Fruit fly (Drosophila melanogaster): ENCODE data around the gene EndoA.
A peak's percentile ranks its signal among the peaks of the same experiment; 100 is the strongest.

EndoA gene

dm6 chr3R:18905921-18906878 lies at the start of gene EndoA (continued):
- TF ChIP-seq CrebB (tag; optimal IDR thresholded peaks at IDR 0.05) (no peak), ken (GFP tag; IDR thresholded peaks at IDR 0.05) (no peak), eve (GFP tag; optimal IDR thresholded peaks at IDR 0.05) (no peak), chinmo (GFP tag; IDR thresholded peaks at IDR 0.05; ENCODE audit: partially characterized antibody) (0 out of 4 replicates have a peak, but pooled peaks have one; percentile 14), vnd (GFP tag; IDR thresholded peaks at IDR 0.05; ENCODE audit: partially characterized antibody) (peak; percentile 64), Hmx (GFP tag; optimal IDR thresholded peaks at IDR 0.05) (no peak), mld (GFP tag; IDR thresholded peaks at IDR 0.05; ENCODE audit: partially characterized antibody) (no peak), dysf (GFP tag; IDR thresholded peaks at IDR 0.05) (peak; percentile 48; the same call in 1 of the 3 replicates), Med (GFP tag) (peak; percentile 81), CG6254 (GFP tag; optimal IDR thresholded peaks at IDR 0.05) (peak; percentile 13), ind (GFP tag; optimal IDR thresholded peaks at IDR 0.05) (peak; percentile 28), CG15601 (tag; optimal IDR thresholded peaks at IDR 0.05) (peak; percentile 40), Stat92E (GFP tag; optimal IDR thresholded peaks at IDR 0.05) (peak in 1 of 3 experiments; percentile 15), CG12769 (tag; optimal IDR thresholded peaks at IDR 0.05) (no peak), CG14014 (GFP tag; IDR thresholded peaks at IDR 0.05) (no peak), CG18764 (GFP tag; optimal IDR thresholded peaks at IDR 0.05) (no peak), Myb (GFP tag; optimal IDR thresholded peaks at IDR 0.05) (peak; percentile 33), MESR4 (GFP tag; optimal IDR thresholded peaks at IDR 0.05) (peak; percentile 95), CG4617 (GFP tag; optimal IDR thresholded peaks at IDR 0.05; ENCODE audit: borderline replicate concordance) (peak; percentile 61), CG1233 (GFP tag; optimal IDR thresholded peaks at IDR 0.05) (peak; percentile 31), CG9932 (GFP tag; IDR thresholded peaks at IDR 0.05) (peak; percentile 63; the same call in 1 of the 2 replicates), pan (optimal IDR thresholded peaks at IDR 0.05) (no peak), pan (GFP tag; optimal IDR thresholded peaks at IDR 0.05 in 1 of 2, IDR thresholded peaks at IDR 0.05 in 1 of 2) (peak in 1 of 2 experiments; percentile 64), crol (GFP tag; IDR thresholded peaks at IDR 0.05) (peak; percentile 58), Dbx (GFP tag; IDR thresholded peaks at IDR 0.05) (0 out of 3 replicates have a peak, but pooled peaks have one; percentile 52), Fer1 (GFP tag; optimal IDR thresholded peaks at IDR 0.05) (peak; percentile 58), Nf-YA (GFP tag; IDR thresholded peaks at IDR 0.05) (no peak), Gug (GFP tag; IDR thresholded peaks at IDR 0.05) (no peak), scrt (GFP tag; optimal IDR thresholded peaks at IDR 0.05) (peak; percentile 32), lilli (GFP tag; optimal IDR thresholded peaks at IDR 0.05) (peak; percentile 34), CG10366 (GFP tag; IDR thresholded peaks at IDR 0.05) (no peak), sens (GFP tag) (peak; percentile 46), dmrt11E (tag; optimal IDR thresholded peaks at IDR 0.05) (peak; percentile 45), CG17612 (GFP tag; IDR thresholded peaks at IDR 0.05) (no peak), Blimp-1 (GFP tag; optimal IDR thresholded peaks at IDR 0.05) (peak; percentile 80), CG12071 (GFP tag; optimal IDR thresholded peaks at IDR 0.05) (peak; percentile 36), Nf-YC (tag; optimal IDR thresholded peaks at IDR 0.05) (peak; percentile 78), CG1792 (GFP tag; optimal IDR thresholded peaks at IDR 0.05) (no peak), Sry-δ (GFP tag; optimal IDR thresholded peaks at IDR 0.05) (peak; percentile 90), gfzf (GFP tag; optimal IDR thresholded peaks at IDR 0.05) (peak; percentile 67), sna (GFP tag; IDR thresholded peaks at IDR 0.05; ENCODE audit: partially characterized antibody) (peak; percentile 67), CG3407 (GFP tag; optimal IDR thresholded peaks at IDR 0.05) (peak; percentile 5), CG16813 (GFP tag; IDR thresholded peaks at IDR 0.05; ENCODE audit: partially characterized antibody) (peak; percentile 82), CG9797 (GFP tag; optimal IDR thresholded peaks at IDR 0.05) (peak; percentile 67), CG8290 (GFP tag; optimal IDR thresholded peaks at IDR 0.05) (no peak), CG8290 (tag; optimal IDR thresholded peaks at IDR 0.05) (peak in 1 of 2 experiments; percentile 63), ham (GFP tag; IDR thresholded peaks at IDR 0.05) (no peak), Dll (GFP tag; IDR thresholded peaks at IDR 0.05; ENCODE audit: partially characterized antibody) (peak; percentile 68)

Data from whole organism, embryonic.